Worm (Caenorhabditis elegans) whole organism, L4 larva: ENCODE data around the gene tdp-1.

Experiments used
- ama-1 ChIP-seq: fragments of 150-350 bp; optimal IDR thresholded peaks from 2 replicates; lab custom pipeline; 2014; ENCODE audit warnings: inconsistent platforms, mixed read lengths
- dpl-1 ChIP-seq: fragments of 150-350 bp; optimal IDR thresholded peaks from 2 replicates; lab custom pipeline; 2014; ENCODE audit warnings: missing biosample characterization, missing genetic modification reagents, missing genetic modification characterization
- mxl-2 ChIP-seq: fragments of 200-800 bp; sonication (Bioruptor generic); conservative IDR thresholded peaks from 2 replicates; pipeline ENCODE4 v1.3.6; 2022; ENCODE audit warnings: missing genetic modification reagents, missing genetic modification characterization, missing compliant biosample characterization
- nhr-102 ChIP-seq: sonication (generic microtip); optimal IDR thresholded peaks from 2 replicates; lab custom pipeline; 2016; ENCODE audit warnings: mild to moderate bottlenecking, missing genetic modification characterization, moderate library complexity, missing compliant biosample characterization
- nhr-11 ChIP-seq: fragments of 150-350 bp; optimal IDR thresholded peaks from 2 replicates; lab custom pipeline; 2014; ENCODE audit warnings: missing biosample characterization, missing genetic modification characterization
- nhr-237 ChIP-seq: sonication (generic microtip); optimal IDR thresholded peaks from 2 replicates; lab custom pipeline; 2017; ENCODE audit warnings: missing biosample characterization, missing genetic modification characterization
- skn-1 ChIP-seq: fragments of 150-350 bp; optimal IDR thresholded peaks from 2 replicates; lab custom pipeline; 2014; ENCODE audit warnings: missing biosample characterization, missing genetic modification characterization
- unc-39 ChIP-seq: sonication (generic microtip); optimal IDR thresholded peaks from 2 replicates; lab custom pipeline; 2017; ENCODE audit warnings: missing biosample characterization, missing genetic modification characterization
- vab-7 ChIP-seq: fragments of 200-800 bp; sonication (Bioruptor generic); IDR thresholded peaks from 2 replicates; pipeline ENCODE4 v1.3.6; 2022; ENCODE audit warnings: missing genetic modification reagents, missing genetic modification characterization, missing compliant biosample characterization

DNA sequence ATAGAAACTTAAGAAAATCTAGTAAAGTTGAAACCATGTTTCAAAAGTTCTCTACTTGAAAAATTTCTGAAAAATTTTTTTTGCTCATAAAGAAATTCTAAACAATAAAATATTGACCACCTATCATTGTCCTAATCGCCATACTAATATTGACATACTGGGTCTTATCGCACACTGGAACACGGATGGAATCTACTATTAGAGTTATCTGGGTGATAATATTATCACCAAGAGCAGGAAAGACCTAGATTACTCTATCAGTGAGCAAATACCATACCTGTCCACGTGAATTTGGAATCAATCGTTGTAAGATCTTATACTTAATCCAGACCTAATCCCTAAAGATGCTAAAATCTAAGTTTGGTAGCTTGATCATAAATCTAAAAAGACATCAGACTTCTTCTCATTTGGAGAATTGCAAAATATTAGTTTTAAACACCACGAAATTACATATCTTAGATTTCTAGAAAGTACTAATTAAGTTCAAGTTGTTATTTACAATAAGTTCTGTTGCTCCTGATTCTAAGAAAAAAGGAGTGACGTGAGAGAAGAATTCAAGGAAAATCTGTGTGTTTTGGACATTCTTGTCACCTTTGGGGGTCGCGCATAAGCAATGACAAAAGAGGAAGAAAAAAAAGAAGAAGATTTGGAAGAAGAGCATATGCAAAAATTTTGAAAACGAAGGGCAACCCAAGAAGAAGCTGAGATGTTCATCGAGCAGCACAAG, 12.5 kb downstream of the tdp-1 start:
- TF ChIP-seq unc-39 (tag; lab: Kevin White, UChicago) (no peak), ama-1 (no peak), nhr-237 (tag; lab: Kevin White, UChicago) (no peak), dpl-1 (GFP tag; lab: Kevin White, UChicago) (no peak), mxl-2 (no peak), nhr-11 (tag; lab: Kevin White, UChicago) (peak; percentile 39), nhr-102 (no peak), skn-1 (tag; lab: Kevin White, UChicago) (no peak), vab-7 (GFP tag; lab: Robert Waterston, UW) (no peak)
